Fruit fly (Drosophila melanogaster) whole organism, embryonic: Measurements from ENCODE around the gene CG17344.

Experiments used
- B-H2 ChIP-seq: fragments of 200-800 bp; sonication (Bioruptor generic); optimal IDR thresholded peaks from 2 replicates; lab custom pipeline; 2018; ENCODE audit warnings: missing biosample characterization, mild to moderate bottlenecking, missing genetic modification characterization
- Bdp1 ChIP-seq: fragments of 200-800 bp; sonication (Bioruptor generic); optimal IDR thresholded peaks from 3 replicates; lab custom pipeline; 2016; ENCODE audit warnings: missing biosample characterization, missing genetic modification characterization
- Bgb ChIP-seq: fragments of 200-800 bp; sonication (Bioruptor generic); IDR thresholded peaks from 2 replicates; pipeline ENCODE4 v1.3.6; 2022; ENCODE audit warnings: missing biosample characterization, missing genetic modification characterization; ENCODE audit not compliant: partially characterized antibody
- BtbVII ChIP-seq: fragments of 200-800 bp; sonication (Bioruptor generic); optimal IDR thresholded peaks from 3 replicates; lab custom pipeline; 2017; ENCODE audit warnings: missing biosample characterization, mild to moderate bottlenecking, missing genetic modification characterization
- CG10462 ChIP-seq: fragments of 200-800 bp; sonication (Bioruptor generic); optimal IDR thresholded peaks from 2 replicates; lab custom pipeline; 2016; ENCODE audit warnings: missing biosample characterization, missing genetic modification characterization
- CG10654 ChIP-seq: fragments of 200-800 bp; sonication (Bioruptor generic); optimal IDR thresholded peaks from 2 replicates; lab custom pipeline; 2016; ENCODE audit warnings: missing biosample characterization, missing genetic modification characterization
- CG12942 ChIP-seq: fragments of 200-800 bp; sonication (Bioruptor generic); optimal IDR thresholded peaks from 3 replicates; lab custom pipeline; 2016; ENCODE audit warnings: missing biosample characterization, missing genetic modification characterization
- CG13287 ChIP-seq: fragments of 200-800 bp; sonication (Bioruptor generic); IDR thresholded peaks from 2 replicates; pipeline ENCODE4 v1.3.6; 2022; ENCODE audit warnings: missing biosample characterization, missing genetic modification characterization; ENCODE audit not compliant: partially characterized antibody
- CG15479 ChIP-seq: fragments of 200-800 bp; sonication (Bioruptor generic); optimal IDR thresholded peaks from 3 replicates; lab custom pipeline; 2019; ENCODE audit warnings: missing biosample characterization, mild to moderate bottlenecking, missing genetic modification characterization, moderate library complexity
- CG15696 ChIP-seq: fragments of 200-800 bp; sonication (Bioruptor generic); optimal IDR thresholded peaks from 2 replicates; lab custom pipeline; 2019; ENCODE audit warnings: missing biosample characterization, mild to moderate bottlenecking, missing genetic modification characterization, moderate library complexity
- CG1602 ChIP-seq: fragments of 200-800 bp; sonication (Bioruptor generic); optimal IDR thresholded peaks from 3 replicates; lab custom pipeline; 2016; ENCODE audit warnings: missing biosample characterization, missing genetic modification characterization
- CG16813 ChIP-seq: fragments of 200-800 bp; sonication (Bioruptor generic); IDR thresholded peaks from 3 replicates; pipeline ENCODE4 v1.3.6; 2022; ENCODE audit warnings: missing biosample characterization, missing genetic modification characterization; ENCODE audit not compliant: partially characterized antibody
- CG18599 ChIP-seq: fragments of 200-800 bp; sonication (Bioruptor generic); optimal IDR thresholded peaks from 3 replicates; lab custom pipeline; 2017; ENCODE audit warnings: missing biosample characterization, missing genetic modification characterization, mild to moderate bottlenecking, moderate library complexity, missing genetic modification reagents
- CG2202 ChIP-seq: fragments of 200-800 bp; sonication (Bioruptor generic); optimal IDR thresholded peaks from 2 replicates; lab custom pipeline; 2018; ENCODE audit warnings: missing biosample characterization, mild to moderate bottlenecking, missing genetic modification characterization
- CG30431 ChIP-seq: fragments of 200-800 bp; sonication (Bioruptor generic); optimal IDR thresholded peaks from 2 replicates; lab custom pipeline; 2017; ENCODE audit warnings: missing biosample characterization, missing genetic modification characterization
- CG3726 ChIP-seq: fragments of 200-800 bp; sonication (Bioruptor generic); IDR thresholded peaks from 3 replicates; pipeline ENCODE4, ENCODE4 v1.3.6; 2022; ENCODE audit warnings: missing biosample characterization, missing genetic modification characterization
- CG3847 ChIP-seq: fragments of 200-800 bp; sonication (Bioruptor generic); IDR thresholded peaks from 2 replicates; pipeline ENCODE4 v1.3.6; 2022; ENCODE audit warnings: missing biosample characterization, missing genetic modification characterization
- CG42726 ChIP-seq: fragments of 200-800 bp; sonication (Bioruptor generic); IDR thresholded peaks from 2 replicates; pipeline ENCODE4 v1.3.6; 2022; ENCODE audit warnings: missing biosample characterization, missing genetic modification characterization; ENCODE audit not compliant: partially characterized antibody
- CG6813 ChIP-seq: fragments of 200-800 bp; sonication (Bioruptor generic); optimal IDR thresholded peaks from 2 replicates; lab custom pipeline; 2017; ENCODE audit warnings: missing biosample characterization, missing genetic modification characterization, mild to moderate bottlenecking, moderate library complexity, missing genetic modification reagents
- CG8944 ChIP-seq: fragments of 200-800 bp; sonication (Bioruptor generic); optimal IDR thresholded peaks from 3 replicates; lab custom pipeline; 2016; ENCODE audit warnings: missing biosample characterization, missing genetic modification characterization
- Deaf1 ChIP-seq: fragments of 200-800 bp; optimal IDR thresholded peaks from 3 replicates; lab custom pipeline; 2019; ENCODE audit warnings: missing biosample characterization, mild to moderate bottlenecking, missing genetic modification characterization, moderate library complexity
- Dip2 ChIP-seq: fragments of 200-800 bp; sonication (Bioruptor generic); IDR thresholded peaks from 2 replicates; pipeline ENCODE4 v1.3.6; 2022; ENCODE audit warnings: missing biosample characterization, missing genetic modification characterization
- Dp ChIP-seq: fragments of 200-800 bp; sonication (Bioruptor generic); optimal IDR thresholded peaks from 2 replicates; lab custom pipeline; 2018; ENCODE audit warnings: missing biosample characterization, mild to moderate bottlenecking, missing genetic modification characterization, moderate library complexity
- ERR ChIP-seq: fragments of 200-800 bp; sonication (Bioruptor generic); optimal IDR thresholded peaks from 2 replicates; lab custom pipeline; 2016; ENCODE audit warnings: missing biosample characterization, missing genetic modification characterization
- Elba2 ChIP-seq: fragments of 200-800 bp; sonication (Bioruptor generic); optimal IDR thresholded peaks from 3 replicates; lab custom pipeline; 2016; ENCODE audit warnings: missing biosample characterization, missing genetic modification characterization
- Gug ChIP-seq: fragments of 200-800 bp; sonication (Bioruptor generic); IDR thresholded peaks from 4 replicates; pipeline ENCODE4 v1.3.6; 2022; ENCODE audit warnings: missing biosample characterization, missing genetic modification characterization
- Hsf ChIP-seq: fragments of 200-800 bp; sonication (Bioruptor generic); optimal IDR thresholded peaks from 3 replicates; lab custom pipeline; 2016; ENCODE audit warnings: missing biosample characterization, missing genetic modification characterization
- Lim3 ChIP-seq: fragments of 200-800 bp; sonication (Bioruptor generic); IDR thresholded peaks from 2 replicates; pipeline ENCODE4 v1.3.6; 2022; ENCODE audit warnings: missing biosample characterization, missing genetic modification characterization
- Rfx ChIP-seq: fragments of 200-800 bp; sonication (Bioruptor generic); IDR thresholded peaks from 2 replicates; pipeline ENCODE4 v1.3.6; 2022; ENCODE audit warnings: missing biosample characterization, missing genetic modification characterization
- Trl ChIP-seq, 3 experiments: fragments of >200 bp in 2 of 3; fragments of 200-800 bp in 1 of 3; sonication (Bioruptor generic) in 1 of 3; optimal IDR thresholded peaks; 2 replicates in 1 of 3; 3 replicates in 2 of 3; lab custom pipeline; 2016 to 2017; ENCODE audit warnings: missing biosample characterization in 1 of 3, missing genetic modification characterization in 1 of 3
- chif ChIP-seq, 2 experiments: fragments of 200-800 bp; sonication (Bioruptor generic); optimal IDR thresholded peaks; 3 replicates each; lab custom pipeline; 2016; ENCODE audit warnings: missing biosample characterization in 2 of 2, missing genetic modification characterization in 2 of 2
- chinmo ChIP-seq: fragments of 200-800 bp; sonication (Bioruptor generic); IDR thresholded peaks from 4 replicates; pipeline ENCODE4 v1.3.6; 2022; ENCODE audit warnings: missing biosample characterization, missing genetic modification characterization; ENCODE audit not compliant: partially characterized antibody
- dmrt99B ChIP-seq: fragments of 200-800 bp; sonication (Bioruptor generic); optimal IDR thresholded peaks from 2 replicates; lab custom pipeline; 2018; ENCODE audit warnings: missing biosample characterization, mild to moderate bottlenecking, missing genetic modification characterization, moderate library complexity
- en ChIP-seq: fragments of 200-800 bp; sonication (Bioruptor generic); optimal IDR thresholded peaks from 2 replicates; lab custom pipeline; 2016; ENCODE audit warnings: missing biosample characterization, missing genetic modification characterization
- exex ChIP-seq: fragments of 200-800 bp; sonication (Bioruptor generic); optimal IDR thresholded peaks from 4 replicates; lab custom pipeline; 2018; ENCODE audit warnings: missing biosample characterization, mild to moderate bottlenecking, missing genetic modification characterization, moderate library complexity
- ftz-f1 ChIP-seq: fragments of 200-800 bp; sonication (Bioruptor generic); optimal IDR thresholded peaks from 2 replicates; lab custom pipeline; 2016; ENCODE audit warnings: missing biosample characterization, missing genetic modification characterization
- gro ChIP-seq: fragments of 200-800 bp; sonication (Bioruptor generic); optimal IDR thresholded peaks from 2 replicates; lab custom pipeline; 2016; ENCODE audit warnings: missing biosample characterization, missing genetic modification characterization
- insv ChIP-seq, 2 experiments: fragments of 200-800 bp; sonication (Bioruptor generic); optimal IDR thresholded peaks; 3 replicates each; lab custom pipeline; 2016 to 2018; ENCODE audit warnings: missing biosample characterization in 2 of 2, missing genetic modification characterization in 2 of 2
- klu ChIP-seq: fragments of 200-800 bp; sonication (Bioruptor generic); IDR thresholded peaks from 2 replicates; pipeline ENCODE4 v1.3.6; 2022; ENCODE audit warnings: missing biosample characterization, missing genetic modification characterization
- knrl ChIP-seq: fragments of 200-800 bp; sonication (Bioruptor generic); IDR thresholded peaks from 3 replicates; pipeline ENCODE4 v1.3.6; 2022; ENCODE audit warnings: missing biosample characterization, missing genetic modification characterization; ENCODE audit not compliant: partially characterized antibody
- oc ChIP-seq: fragments of 200-800 bp; sonication (Bioruptor generic); optimal IDR thresholded peaks from 2 replicates; lab custom pipeline; 2018; ENCODE audit warnings: missing biosample characterization, mild to moderate bottlenecking, missing genetic modification characterization, moderate library complexity
- phol ChIP-seq: fragments of 200-800 bp; sonication (Bioruptor generic); optimal IDR thresholded peaks from 3 replicates; lab custom pipeline; 2018; ENCODE audit warnings: missing biosample characterization, mild to moderate bottlenecking, missing genetic modification characterization, moderate library complexity
- sisA ChIP-seq: fragments of 200-800 bp; sonication (Bioruptor generic); IDR thresholded peaks from 2 replicates; pipeline ENCODE4 v1.3.6; 2022; ENCODE audit warnings: missing biosample characterization, missing genetic modification characterization
- slou ChIP-seq: fragments of 200-800 bp; sonication (Bioruptor generic); optimal IDR thresholded peaks from 3 replicates; lab custom pipeline; 2016; ENCODE audit warnings: missing biosample characterization, missing genetic modification characterization
- tgo ChIP-seq: fragments of 200-800 bp; sonication (Bioruptor generic); IDR thresholded peaks from 3 replicates; pipeline ENCODE4 v1.3.6; 2022; ENCODE audit warnings: missing biosample characterization, missing genetic modification characterization
- tin ChIP-seq: fragments of 200-800 bp; sonication (Bioruptor generic); optimal IDR thresholded peaks from 3 replicates; lab custom pipeline; 2016; ENCODE audit warnings: missing biosample characterization, missing genetic modification characterization
- z ChIP-seq: fragments of 200-800 bp; sonication (Bioruptor generic); IDR thresholded peaks from 3 replicates; pipeline ENCODE4 v1.3.6; 2022; ENCODE audit warnings: missing biosample characterization, missing genetic modification characterization

The CG17344 gene

dm6 chr2L:19101744-19102143 lies at the start of gene CG17344, which contains the start of gene CG43731:
Gene CG17344, plus strand, starts transcription at chr2L:19102044.
Gene CG43731, plus strand, starts transcription at chr2L:19102044.
- TF ChIP-seq Rfx (GFP tag; lab: Robert Waterston, UW) (no peak), chif (GFP tag; optimal IDR thresholded peaks at IDR 0.05; lab: Kevin White, UChicago) (no peak), oc (tag; lab: Kevin White, UChicago) (no peak), CG18599 (GFP tag; lab: Kevin White, UChicago) (no peak), Lim3 (GFP tag; lab: Robert Waterston, UW) (no peak), CG15479 (no peak), CG2202 (tag; lab: Kevin White, UChicago) (no peak), tgo (GFP tag; lab: Robert Waterston, UW) (no peak), B-H2 (no peak), Hsf (GFP tag; lab: Kevin White, UChicago) (no peak), ERR (GFP tag; lab: Kevin White, UChicago) (no peak), CG3726 (no peak), CG10462 (GFP tag; lab: Kevin White, UChicago) (no peak), CG1602 (no peak), BtbVII (GFP tag; lab: Kevin White, UChicago) (no peak), Dip2 (GFP tag; lab: Robert Waterston, UW) (no peak)

- TF ChIP-seq Dp (GFP tag; lab: Kevin White, UChicago) (peak; percentile 93), exex (tag; lab: Kevin White, UChicago) (no peak), CG13287 (peak; percentile 54), CG15696 (tag; lab: Kevin White, UChicago) (no peak), slou (GFP tag; lab: Kevin White, UChicago) (no peak), CG16813 (GFP tag; lab: Robert Waterston, UW) (peak; percentile 46; the same call in 2 of the 3 replicates), z (GFP tag; lab: Robert Waterston, UW) (0 out of 3 replicates have a peak, but pooled peaks have one; percentile 14), insv (GFP tag; optimal IDR thresholded peaks at IDR 0.05; lab: Kevin White, UChicago) (peak in 1 of 2 experiments; percentile 32), CG6813 (no peak), klu (peak; percentile 39; the same call in 1 of the 2 replicates), CG8944 (GFP tag; lab: Kevin White, UChicago) (no peak), CG12942 (GFP tag; lab: Kevin White, UChicago) (no peak), Elba2 (GFP tag; lab: Kevin White, UChicago) (peak; percentile 20), en (no peak), gro (GFP tag; lab: Kevin White, UChicago) (no peak), Gug (GFP tag; lab: Robert Waterston, UW) (no peak), CG3847 (GFP tag; lab: Robert Waterston, UW) (peak; percentile 52; the same call in 1 of the 2 replicates), phol (peak; percentile 62), CG42726 (GFP tag; lab: Robert Waterston, UW) (0 out of 2 replicates have a peak, but pooled peaks have one; percentile 21), Trl (optimal IDR thresholded peaks at IDR 0.05; lab: Kevin White, UChicago) (no peak), Trl (GFP tag; optimal IDR thresholded peaks at IDR 0.05; lab: Kevin White, UChicago) (no peak), CG10654 (GFP tag; lab: Kevin White, UChicago) (no peak), ftz-f1 (GFP tag; lab: Kevin White, UChicago) (peak; percentile 81), chinmo (GFP tag; lab: Robert Waterston, UW) (peak; percentile 73; the same call in 1 of the 4 replicates), sisA (GFP tag; lab: Robert Waterston, UW) (no peak), Rfx (GFP tag; lab: Robert Waterston, UW) (peak; percentile 27; the same call in 1 of the 2 replicates), CG30431 (GFP tag; lab: Kevin White, UChicago) (no peak), Deaf1 (tag; lab: Kevin White, UChicago) (peak; percentile 10), tin (GFP tag; lab: Kevin White, UChicago) (no peak), knrl (GFP tag; lab: Robert Waterston, UW) (0 out of 3 replicates have a peak, but pooled peaks have one; percentile 33), Bdp1 (GFP tag; lab: Kevin White, UChicago) (no peak), dmrt99B (tag; lab: Kevin White, UChicago) (no peak), Bgb (peak; percentile 31; the same call in 1 of the 2 replicates)
Observed at dm6 chr2L:19053860-19054515, 47.9 kb upstream of the CG17344 start, which contains the start of gene CG10492. Gene CG10492, plus strand, starts transcription at chr2L:19054078.
